Fruit fly (Drosophila melanogaster): ENCODE results near the gene PIG-Q.

PIG-Q gene

DNA sequence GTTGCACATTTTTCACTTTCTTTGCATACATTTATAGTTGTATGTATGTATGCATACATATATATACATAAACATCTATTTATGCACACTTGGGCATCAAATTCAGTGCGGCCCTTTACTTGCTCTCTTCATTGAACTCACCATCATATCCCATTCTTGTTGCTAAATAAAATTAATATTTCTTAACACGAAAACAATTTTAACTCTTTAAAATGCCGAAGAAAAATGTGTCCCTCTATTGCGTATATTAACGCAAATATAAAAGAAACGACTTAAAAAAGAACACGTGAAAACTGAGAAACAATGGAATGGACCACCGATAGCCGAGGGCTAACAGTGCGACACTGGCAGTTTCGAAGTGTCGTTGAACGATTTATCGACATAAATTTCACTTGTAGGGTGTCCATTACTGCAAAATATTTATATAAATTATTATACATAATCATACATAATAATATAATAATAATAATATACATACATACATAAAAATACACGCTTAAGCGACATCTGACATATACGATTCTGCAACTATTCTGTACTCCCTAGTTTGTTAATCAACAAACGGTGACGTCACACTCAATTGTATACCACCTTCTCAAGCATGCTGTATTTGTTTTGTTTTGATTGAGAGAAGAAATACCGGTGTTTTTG lies at the start of gene PIG-Q, which contains the start of gene U2af50:
Gene PIG-Q (plus strand): TSS at position 474 of the 651 bp plus-strand sequence.
Gene U2af50 (minus strand): TSS at position 370 of the 651 bp plus-strand sequence.
- TF ChIP-seq CG11617 (GFP tag; optimal IDR thresholded peaks at IDR 0.05) = peak; percentile 93
- TF ChIP-seq CG7101 (tag; optimal IDR thresholded peaks at IDR 0.05) = peak; percentile 94
- peak; percentile 75 for TF ChIP-seq kay (GFP tag; ENCODE audit: borderline replicate concordance)
- peak; percentile 41 for TF ChIP-seq CG1620 (GFP tag; optimal IDR thresholded peaks at IDR 0.05)
- TF ChIP-seq CG33017 (tag; optimal IDR thresholded peaks at IDR 0.05) = peak; percentile 82
- TF ChIP-seq pad (GFP tag; optimal IDR thresholded peaks at IDR 0.05) = peak; percentile 78
- TF ChIP-seq bab1 (GFP tag; optimal IDR thresholded peaks at IDR 0.05) = peak; percentile 94
- TF ChIP-seq CG12768 (GFP tag; optimal IDR thresholded peaks at IDR 0.05) = peak; percentile 84
- no peak for TF ChIP-seq cic (GFP tag; optimal IDR thresholded peaks at IDR 0.05)
- peak; percentile 89 for TF ChIP-seq ovo (GFP tag; optimal IDR thresholded peaks at IDR 0.05)
- peak; percentile 84 for TF ChIP-seq Mnt (GFP tag; optimal IDR thresholded peaks at IDR 0.05)
- TF ChIP-seq cnc (optimal IDR thresholded peaks at IDR 0.05) = no peak
- TF ChIP-seq toe (GFP tag; optimal IDR thresholded peaks at IDR 0.05) = peak; percentile 65
- TF ChIP-seq CG7045 (GFP tag; optimal IDR thresholded peaks at IDR 0.05) = peak; percentile 76
- TF ChIP-seq Hr96 (GFP tag; optimal IDR thresholded peaks at IDR 0.05) = no peak
- peak; percentile 78 for TF ChIP-seq tj (GFP tag; optimal IDR thresholded peaks at IDR 0.05)
- peak; percentile 59 for TF ChIP-seq Clk (GFP tag; optimal IDR thresholded peaks at IDR 0.05)
- peak; percentile 73 for TF ChIP-seq Crg-1 (GFP tag; optimal IDR thresholded peaks at IDR 0.05)
- peak; percentile 90 for TF ChIP-seq CG14711 (tag; optimal IDR thresholded peaks at IDR 0.05)
- TF ChIP-seq CG5204 (GFP tag; optimal IDR thresholded peaks at IDR 0.05) = no peak

DNA sequence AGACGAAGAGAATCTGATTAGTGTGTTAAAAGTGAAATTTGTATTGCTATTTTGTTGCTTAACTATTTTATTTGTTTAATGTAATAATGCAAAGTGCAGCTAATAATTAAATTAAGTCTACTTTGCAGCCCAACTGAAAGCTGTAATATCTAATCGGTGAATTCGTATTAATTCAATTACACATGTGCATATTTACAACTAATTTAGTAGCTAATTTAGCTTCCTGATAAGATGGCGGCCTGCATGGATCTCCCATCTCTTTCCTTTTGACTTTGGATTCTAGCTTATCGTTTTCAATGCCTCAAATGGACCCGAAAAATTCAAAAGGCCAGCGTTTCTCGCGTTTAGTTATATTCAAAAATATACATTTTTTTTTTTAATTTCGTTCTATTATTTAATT lies 49.2 kb upstream of the PIG-Q start:
- TF ChIP-seq ovo (GFP tag; optimal IDR thresholded peaks at IDR 0.05) (no peak), Mnt (GFP tag; optimal IDR thresholded peaks at IDR 0.05) (no peak)

DNA sequence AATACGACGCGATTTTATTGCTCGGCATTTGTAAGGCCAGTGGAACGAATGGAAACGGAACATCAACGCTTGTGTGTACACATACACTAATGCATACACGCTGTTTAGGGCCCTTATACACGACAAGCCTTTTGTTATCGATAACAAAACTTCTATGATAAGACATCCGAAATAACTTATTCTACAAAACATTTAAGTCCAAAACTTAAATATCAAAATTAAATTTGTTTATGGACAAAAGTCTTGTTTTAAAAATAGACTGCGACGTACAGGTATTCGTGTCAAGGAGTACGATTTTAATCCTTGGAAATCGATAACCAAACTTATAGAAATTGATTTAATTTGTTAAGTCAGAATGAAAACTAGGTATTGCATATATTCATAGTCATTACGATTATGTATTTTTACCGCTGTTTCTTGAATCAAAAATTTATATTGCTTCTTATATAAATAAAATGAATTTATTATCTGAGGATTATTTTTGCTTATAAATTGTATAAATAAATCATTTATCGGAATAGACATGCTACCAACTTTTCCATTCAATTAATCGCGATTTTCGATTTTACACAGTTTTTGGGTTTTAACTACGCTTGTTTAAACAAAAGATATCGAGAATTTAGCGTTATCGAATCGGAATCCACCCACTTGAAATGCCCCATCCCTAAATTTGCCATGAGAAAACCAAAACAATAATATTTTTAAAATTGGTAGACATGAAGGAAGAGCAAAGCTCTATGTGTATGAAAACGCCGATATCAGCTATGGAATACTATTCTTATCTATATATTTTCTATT lies 45.7 kb upstream of the PIG-Q start, which contains the start of the genes CG9915 and SWIP:
Gene CG9915 (minus strand): TSS at position 61 of the 798 bp plus-strand sequence.
Gene SWIP (plus strand): TSS at position 632 of the 798 bp plus-strand sequence.
- TF ChIP-seq bab1 (GFP tag; optimal IDR thresholded peaks at IDR 0.05) (peak; percentile 79), CG5204 (GFP tag; optimal IDR thresholded peaks at IDR 0.05) (no peak), Crg-1 (GFP tag; optimal IDR thresholded peaks at IDR 0.05) (peak; percentile 4), toe (GFP tag; optimal IDR thresholded peaks at IDR 0.05) (no peak), pad (GFP tag; optimal IDR thresholded peaks at IDR 0.05) (peak; percentile 5), tj (GFP tag; optimal IDR thresholded peaks at IDR 0.05) (peak; percentile 31), CG7101 (tag; optimal IDR thresholded peaks at IDR 0.05) (peak; percentile 1), kay (GFP tag; ENCODE audit: borderline replicate concordance) (peak; percentile 55), Hr96 (GFP tag; optimal IDR thresholded peaks at IDR 0.05) (no peak), cnc (optimal IDR thresholded peaks at IDR 0.05) (no peak), CG1620 (GFP tag; optimal IDR thresholded peaks at IDR 0.05) (no peak), CG14711 (tag; optimal IDR thresholded peaks at IDR 0.05) (peak; percentile 14), CG7045 (GFP tag; optimal IDR thresholded peaks at IDR 0.05) (no peak), CG11617 (GFP tag; optimal IDR thresholded peaks at IDR 0.05) (peak; percentile 43)

DNA sequence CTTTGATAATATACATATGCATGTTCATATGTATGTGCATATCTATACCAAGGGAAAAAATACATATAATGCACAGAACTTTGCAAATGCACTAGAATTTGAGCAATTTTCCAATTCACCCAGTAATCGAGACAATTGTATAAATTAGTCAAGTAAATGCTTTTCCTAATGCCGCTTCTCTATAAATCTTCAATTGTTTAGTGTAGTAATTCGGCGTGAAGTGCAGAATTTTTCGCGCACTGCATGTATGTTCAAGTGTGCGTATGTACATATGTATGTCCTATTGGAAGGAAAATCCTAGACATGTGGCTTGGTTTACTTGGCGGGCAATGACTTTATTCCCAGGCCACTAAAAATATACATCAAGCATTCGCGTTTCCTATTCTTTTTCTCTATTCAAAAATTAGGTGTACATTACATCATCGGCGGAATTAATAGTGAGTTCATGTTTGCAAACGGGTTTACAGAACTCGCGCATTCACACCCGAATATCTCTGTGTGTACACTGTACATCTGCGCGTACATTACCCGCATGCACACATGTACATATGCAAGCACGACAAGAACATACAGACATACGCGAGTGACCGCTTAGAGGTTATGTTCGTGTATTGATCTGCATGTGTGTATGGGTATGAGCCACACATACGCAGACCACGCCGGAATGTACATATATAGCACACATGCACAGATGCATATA lies 39.9 kb upstream of the PIG-Q start:
- no peak for TF ChIP-seq kay (GFP tag; ENCODE audit: borderline replicate concordance)
- TF ChIP-seq pad (GFP tag; optimal IDR thresholded peaks at IDR 0.05) = peak; percentile 37
- TF ChIP-seq tj (GFP tag; optimal IDR thresholded peaks at IDR 0.05) = peak; percentile 65
- TF ChIP-seq CG1620 (GFP tag; optimal IDR thresholded peaks at IDR 0.05) = no peak
- TF ChIP-seq bab1 (GFP tag; optimal IDR thresholded peaks at IDR 0.05) = no peak
- TF ChIP-seq CG7101 (tag; optimal IDR thresholded peaks at IDR 0.05) = peak; percentile 28
- TF ChIP-seq CG12768 (GFP tag; optimal IDR thresholded peaks at IDR 0.05) = no peak
- TF ChIP-seq ovo (GFP tag; optimal IDR thresholded peaks at IDR 0.05) = peak; percentile 85
- no peak for TF ChIP-seq CG11617 (GFP tag; optimal IDR thresholded peaks at IDR 0.05)
- TF ChIP-seq Crg-1 (GFP tag; optimal IDR thresholded peaks at IDR 0.05) = peak; percentile 27
- no peak for TF ChIP-seq CG14711 (tag; optimal IDR thresholded peaks at IDR 0.05)
- no peak for TF ChIP-seq toe (GFP tag; optimal IDR thresholded peaks at IDR 0.05)
- peak; percentile 78 for TF ChIP-seq cic (GFP tag; optimal IDR thresholded peaks at IDR 0.05)
- peak; percentile 94 for TF ChIP-seq Mnt (GFP tag; optimal IDR thresholded peaks at IDR 0.05)
- no peak for TF ChIP-seq CG7045 (GFP tag; optimal IDR thresholded peaks at IDR 0.05)

DNA sequence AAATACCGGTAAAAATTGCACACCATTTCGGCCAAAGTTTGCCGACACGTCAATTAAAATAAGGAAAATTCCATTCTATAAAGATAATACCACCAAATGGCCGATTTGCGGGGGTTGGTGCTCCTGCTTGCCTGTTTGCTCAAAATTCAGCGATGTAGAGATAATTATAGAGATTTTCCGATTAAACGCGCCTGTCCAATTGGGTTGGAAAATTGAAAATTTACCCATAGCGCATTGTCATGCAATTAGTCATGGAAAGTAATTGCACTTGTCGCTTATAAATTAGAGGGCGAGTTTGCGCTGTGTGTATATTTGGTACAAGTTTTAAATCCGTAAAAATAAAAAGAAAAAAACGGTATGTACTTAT lies 39.4 kb upstream of the PIG-Q start:
- TF ChIP-seq kay (GFP tag; ENCODE audit: borderline replicate concordance) (peak; percentile 86), CG12768 (GFP tag; optimal IDR thresholded peaks at IDR 0.05) (no peak), cnc (optimal IDR thresholded peaks at IDR 0.05) (peak in 1 of 2 experiments; percentile 56)

Data from whole organism, adult.